Worm (Caenorhabditis elegans) whole organism, L4 larva: ENCODE results near the gene sri-25.

Experiments
- jun-1 ChIP-seq: fragments of 150-350 bp; optimal IDR thresholded peaks from 2 replicates; lab custom pipeline; 2014; ENCODE audit warnings: missing biosample characterization, missing genetic modification reagents, missing genetic modification characterization
- mxl-2 ChIP-seq: fragments of 200-800 bp; sonication (Bioruptor generic); conservative IDR thresholded peaks from 2 replicates; pipeline ENCODE4 v1.3.6; 2022; ENCODE audit warnings: missing genetic modification reagents, missing genetic modification characterization, missing compliant biosample characterization

DNA sequence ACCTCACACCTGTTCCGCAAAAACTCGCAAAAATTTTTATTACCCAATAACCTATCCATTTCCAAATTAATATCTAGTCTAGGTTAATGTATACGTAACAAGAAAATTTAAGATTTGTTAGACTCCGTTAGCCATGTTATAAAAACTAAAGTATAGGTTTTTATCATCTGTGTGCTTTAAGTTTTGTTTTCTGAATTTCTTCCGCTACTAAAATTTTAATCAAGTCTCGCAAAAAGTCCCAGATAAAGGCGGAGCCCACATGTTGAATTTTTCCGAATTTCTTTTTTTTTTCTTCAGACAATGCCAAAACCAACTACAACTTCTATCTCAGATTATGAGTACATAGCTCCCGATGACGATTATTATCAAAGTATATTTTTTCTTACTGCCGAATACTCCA is 15.4 kb downstream of the sri-25 start, which contains the start of gene srw-13:
- TF ChIP-seq jun-1 (tag; lab: Kevin White, UChicago) (no peak), mxl-2 (GFP tag; lab: Robert Waterston, UW) (no peak)
